Fruit fly (Drosophila melanogaster): Measurements from ENCODE around the gene kirre.

kirre gene

dm6 chrX:3143235-3144030, 403.2 kb downstream of the kirre start (continued):
- peak; percentile 4 for TF ChIP-seq OdsH (GFP tag; optimal IDR thresholded peaks at IDR 0.05)
- peak; percentile 57 for TF ChIP-seq Hr4 (GFP tag; optimal IDR thresholded peaks at IDR 0.05)
- TF ChIP-seq spab (GFP tag; optimal IDR thresholded peaks at IDR 0.05), result no peak
- TF ChIP-seq Smox (GFP tag; optimal IDR thresholded peaks at IDR 0.05), result no peak
- no peak for TF ChIP-seq CG8632 (GFP tag; optimal IDR thresholded peaks at IDR 0.05)
- no peak for TF ChIP-seq Hr39 (GFP tag; optimal IDR thresholded peaks at IDR 0.05)
- peak; percentile 17 for TF ChIP-seq CG6276 (GFP tag; optimal IDR thresholded peaks at IDR 0.05)
- no peak for TF ChIP-seq dsx (GFP tag; optimal IDR thresholded peaks at IDR 0.05; ENCODE audit: poor library complexity, severe bottlenecking)
- TF ChIP-seq CG15336 (GFP tag; IDR thresholded peaks at IDR 0.05), result peak; percentile 58
- TF ChIP-seq Sox102F (GFP tag; optimal IDR thresholded peaks at IDR 0.05), result no peak
- no peak for TF ChIP-seq cyc (GFP tag; optimal IDR thresholded peaks at IDR 0.05)
- no peak for TF ChIP-seq Sox14 (GFP tag; optimal IDR thresholded peaks at IDR 0.05)
- no peak for TF ChIP-seq ss (GFP tag; optimal IDR thresholded peaks at IDR 0.05)
- TF ChIP-seq svp (GFP tag), result peak; percentile 6
- no peak for TF ChIP-seq CG10631 (GFP tag; optimal IDR thresholded peaks at IDR 0.05)
- no peak for TF ChIP-seq topi (GFP tag; optimal IDR thresholded peaks at IDR 0.05)
- TF ChIP-seq CG9139 (GFP tag; optimal IDR thresholded peaks at IDR 0.05), result no peak
- TF ChIP-seq Blimp-1 (GFP tag; optimal IDR thresholded peaks at IDR 0.05), result no peak
- TF ChIP-seq CG16779 (tag; optimal IDR thresholded peaks at IDR 0.05), result no peak
- TF ChIP-seq Eip78C (GFP tag), result peak; percentile 77
- TF ChIP-seq Hr38 (GFP tag; optimal IDR thresholded peaks at IDR 0.05), result no peak
- no peak for TF ChIP-seq CG8319 (GFP tag; optimal IDR thresholded peaks at IDR 0.05)
- peak; percentile 2 for TF ChIP-seq Met (GFP tag; optimal IDR thresholded peaks at IDR 0.05)
- TF ChIP-seq pdm3 (GFP tag; optimal IDR thresholded peaks at IDR 0.05), result peak; percentile 32
- peak; percentile 50; the same call in 2 of the 3 replicates for TF ChIP-seq eg (GFP tag; IDR thresholded peaks at IDR 0.05)
- no peak for TF ChIP-seq CG34406 (GFP tag; optimal IDR thresholded peaks at IDR 0.05)
- TF ChIP-seq CG6163 (GFP tag; IDR thresholded peaks at IDR 0.05), result peak; percentile 52; the same call in 1 of the 3 replicates
- peak; percentile 62 for TF ChIP-seq CG32006 (GFP tag; optimal IDR thresholded peaks at IDR 0.05)
- TF ChIP-seq Sox15 (GFP tag; optimal IDR thresholded peaks at IDR 0.05), result no peak

dm6 chrX:3146995-3147394, 406.8 kb downstream of the kirre start:
- TF ChIP-seq CG8319 (GFP tag; optimal IDR thresholded peaks at IDR 0.05) (peak; percentile 34), CG6163 (GFP tag; IDR thresholded peaks at IDR 0.05) (peak; percentile 77; the same call in 2 of the 3 replicates), spab (GFP tag; optimal IDR thresholded peaks at IDR 0.05) (no peak), CG4318 (GFP tag; optimal IDR thresholded peaks at IDR 0.05) (no peak), OdsH (GFP tag; optimal IDR thresholded peaks at IDR 0.05) (no peak), topi (GFP tag; optimal IDR thresholded peaks at IDR 0.05) (peak; percentile 79), CG10669 (GFP tag; optimal IDR thresholded peaks at IDR 0.05) (no peak), CG16779 (tag; optimal IDR thresholded peaks at IDR 0.05) (no peak), CG11762 (GFP tag; optimal IDR thresholded peaks at IDR 0.05; ENCODE audit: insufficient read depth) (peak; percentile 40), achi (GFP tag; optimal IDR thresholded peaks at IDR 0.05) (peak; percentile 34), lz (GFP tag; optimal IDR thresholded peaks at IDR 0.05) (peak; percentile 48), CG3919 (GFP tag; optimal IDR thresholded peaks at IDR 0.05) (peak; percentile 51), Eip78C (GFP tag) (peak; percentile 82), Blimp-1 (GFP tag; optimal IDR thresholded peaks at IDR 0.05) (peak; percentile 28), vri (GFP tag; optimal IDR thresholded peaks at IDR 0.05) (peak; percentile 16), CG3032 (tag; optimal IDR thresholded peaks at IDR 0.05) (no peak), Eip93F (GFP tag; optimal IDR thresholded peaks at IDR 0.05) (peak; percentile 40), acj6 (GFP tag; optimal IDR thresholded peaks at IDR 0.05) (peak; percentile 11), Hr39 (GFP tag; optimal IDR thresholded peaks at IDR 0.05) (peak; percentile 50), CG11294 (GFP tag; IDR thresholded peaks at IDR 0.05) (no peak), Smox (GFP tag; optimal IDR thresholded peaks at IDR 0.05) (peak; percentile 47), CG31627 (GFP tag; optimal IDR thresholded peaks at IDR 0.05) (peak; percentile 51), CG10631 (GFP tag; optimal IDR thresholded peaks at IDR 0.05) (no peak), CG34406 (GFP tag; optimal IDR thresholded peaks at IDR 0.05) (peak; percentile 19), CG6276 (GFP tag; optimal IDR thresholded peaks at IDR 0.05) (peak; percentile 41), CG32006 (GFP tag; optimal IDR thresholded peaks at IDR 0.05) (peak; percentile 31), pdm3 (GFP tag; optimal IDR thresholded peaks at IDR 0.05) (peak; percentile 32), cyc (GFP tag; optimal IDR thresholded peaks at IDR 0.05) (peak; percentile 66), Gug (GFP tag; IDR thresholded peaks at IDR 0.05) (no peak), CG1621 (tag; optimal IDR thresholded peaks at IDR 0.05) (no peak), Hr38 (GFP tag; optimal IDR thresholded peaks at IDR 0.05) (no peak), ss (GFP tag; optimal IDR thresholded peaks at IDR 0.05) (no peak), net (GFP tag; optimal IDR thresholded peaks at IDR 0.05) (no peak), CG15336 (GFP tag; IDR thresholded peaks at IDR 0.05) (peak; percentile 40; the same call in 1 of the 2 replicates), CG8119 (GFP tag; IDR thresholded peaks at IDR 0.05) (no peak), CG6792 (GFP tag; optimal IDR thresholded peaks at IDR 0.05) (peak; percentile 2), Hr4 (GFP tag; optimal IDR thresholded peaks at IDR 0.05) (peak; percentile 64)

Data from whole organism, prepupa.